Fruit fly (Drosophila melanogaster) whole organism, embryonic: Measurements from ENCODE around the gene Antdh.

Source experiments
- Ada2b ChIP-seq: fragments of 200-800 bp; sonication (Bioruptor generic); IDR thresholded peaks from 2 replicates; pipeline ENCODE4 v1.3.6; 2022; ENCODE audit warnings: missing biosample characterization, missing genetic modification characterization
- CG12104 ChIP-seq: fragments of 200-800 bp; sonication (Bioruptor generic); optimal IDR thresholded peaks from 3 replicates; lab custom pipeline; 2016; ENCODE audit warnings: missing biosample characterization, missing genetic modification characterization
- CG12219 ChIP-seq: fragments of 200-800 bp; sonication (Bioruptor generic); optimal IDR thresholded peaks from 3 replicates; lab custom pipeline; 2018; ENCODE audit warnings: missing biosample characterization, mild to moderate bottlenecking, missing genetic modification characterization
- CG12659 ChIP-seq: fragments of 200-800 bp; sonication (Bioruptor generic); optimal IDR thresholded peaks from 3 replicates; lab custom pipeline; 2017; ENCODE audit warnings: mild to moderate bottlenecking, missing biosample characterization, missing genetic modification reagents, missing genetic modification characterization
- CG12744 ChIP-seq: fragments of 200-800 bp; sonication (Bioruptor generic); optimal IDR thresholded peaks from 2 replicates; lab custom pipeline; 2016; ENCODE audit warnings: missing biosample characterization, missing genetic modification characterization
- CG14014 ChIP-seq: fragments of 200-800 bp; sonication (Bioruptor generic); IDR thresholded peaks from 2 replicates; pipeline ENCODE4 v1.3.6; 2022; ENCODE audit warnings: missing biosample characterization, missing genetic modification characterization
- CG17385 ChIP-seq: fragments of 200-800 bp; sonication (Bioruptor generic); optimal IDR thresholded peaks from 3 replicates; lab custom pipeline; 2018; ENCODE audit warnings: missing biosample characterization, mild to moderate bottlenecking, missing genetic modification characterization
- CG1832 ChIP-seq: fragments of 200-800 bp; sonication (Bioruptor generic); optimal IDR thresholded peaks from 2 replicates; lab custom pipeline; 2017; ENCODE audit warnings: missing biosample characterization, mild to moderate bottlenecking, missing genetic modification characterization, inconsistent platforms
- CG2120 ChIP-seq: fragments of 200-800 bp; sonication (Bioruptor generic); optimal IDR thresholded peaks from 3 replicates; lab custom pipeline; 2016; ENCODE audit warnings: missing biosample characterization, missing genetic modification characterization
- CG2202 ChIP-seq: fragments of 200-800 bp; sonication (Bioruptor generic); optimal IDR thresholded peaks from 2 replicates; lab custom pipeline; 2018; ENCODE audit warnings: missing biosample characterization, mild to moderate bottlenecking, missing genetic modification characterization
- CG32767 ChIP-seq: fragments of 200-800 bp; sonication (Bioruptor generic); IDR thresholded peaks from 2 replicates; pipeline ENCODE4 v1.3.6; 2022; ENCODE audit warnings: missing biosample characterization, missing genetic modification characterization
- CG43689 ChIP-seq: fragments of 200-800 bp; sonication (Bioruptor generic); IDR thresholded peaks from 2 replicates; pipeline ENCODE4 v1.3.6; 2022; ENCODE audit warnings: missing biosample characterization, missing genetic modification characterization
- CG4404 ChIP-seq: fragments of 200-800 bp; sonication (Bioruptor generic); IDR thresholded peaks from 2 replicates; pipeline ENCODE4 v1.3.6; 2022; ENCODE audit warnings: missing biosample characterization, missing genetic modification characterization
- CG5180 ChIP-seq: fragments of 200-800 bp; sonication (Bioruptor generic); optimal IDR thresholded peaks from 3 replicates; lab custom pipeline; 2017; ENCODE audit warnings: missing biosample characterization, missing genetic modification characterization, mild to moderate bottlenecking, moderate library complexity, missing genetic modification reagents
- CG6175 ChIP-seq: fragments of 200-800 bp; sonication (Bioruptor generic); IDR thresholded peaks from 3 replicates; pipeline ENCODE4 v1.3.6; 2022; ENCODE audit warnings: missing biosample characterization, missing genetic modification characterization
- CG6765 ChIP-seq: fragments of 200-800 bp; sonication (Bioruptor generic); optimal IDR thresholded peaks from 3 replicates; lab custom pipeline; 2017; ENCODE audit warnings: missing biosample characterization, mild to moderate bottlenecking, missing genetic modification characterization
- CG6813 ChIP-seq: fragments of 200-800 bp; sonication (Bioruptor generic); optimal IDR thresholded peaks from 2 replicates; lab custom pipeline; 2017; ENCODE audit warnings: missing biosample characterization, missing genetic modification characterization, mild to moderate bottlenecking, moderate library complexity, missing genetic modification reagents
- CG7357 ChIP-seq: fragments of 200-800 bp; sonication (Bioruptor generic); IDR thresholded peaks from 3 replicates; pipeline ENCODE4 v1.3.6; 2022; ENCODE audit warnings: missing biosample characterization, missing genetic modification characterization
- CG7372 ChIP-seq: fragments of 200-800 bp; sonication (Bioruptor generic); IDR thresholded peaks from 2 replicates; pipeline ENCODE4 v1.3.6; 2022; ENCODE audit warnings: missing biosample characterization, missing genetic modification characterization
- CG7839 ChIP-seq: fragments of 200-800 bp; sonication (Bioruptor generic); optimal IDR thresholded peaks from 3 replicates; lab custom pipeline; 2018; ENCODE audit warnings: missing biosample characterization, mild to moderate bottlenecking, missing genetic modification characterization, moderate library complexity
- CG8281 ChIP-seq: fragments of 200-800 bp; sonication (Bioruptor generic); optimal IDR thresholded peaks from 2 replicates; lab custom pipeline; 2018; ENCODE audit warnings: missing biosample characterization, mild to moderate bottlenecking, missing genetic modification characterization, moderate library complexity
- CG9437 ChIP-seq: fragments of 200-800 bp; sonication (Bioruptor generic); optimal IDR thresholded peaks from 2 replicates; lab custom pipeline; 2018; ENCODE audit warnings: missing biosample characterization, mild to moderate bottlenecking, missing genetic modification characterization
- CG9609 ChIP-seq: fragments of 200-800 bp; sonication (Bioruptor generic); optimal IDR thresholded peaks from 3 replicates; lab custom pipeline; 2016; ENCODE audit warnings: missing biosample characterization, missing genetic modification characterization
- Dad ChIP-seq: fragments of 200-800 bp; sonication (Bioruptor generic); optimal IDR thresholded peaks from 3 replicates; lab custom pipeline; 2016; ENCODE audit warnings: missing biosample characterization, missing genetic modification characterization
- Drgx ChIP-seq: fragments of 200-800 bp; sonication (Bioruptor generic); IDR thresholded peaks from 2 replicates; pipeline ENCODE4 v1.3.6; 2022; ENCODE audit warnings: missing biosample characterization, missing genetic modification characterization
- Ets65A ChIP-seq: fragments of 200-800 bp; sonication (Bioruptor generic); peaks from one replicate; lab custom pipeline; 2016; ENCODE audit warnings: missing biosample characterization, missing genetic modification characterization
- Fer1 ChIP-seq: fragments of 200-800 bp; sonication (Bioruptor generic); optimal IDR thresholded peaks from 2 replicates; lab custom pipeline; 2017; ENCODE audit warnings: missing biosample characterization, mild to moderate bottlenecking, missing genetic modification characterization
- H15 ChIP-seq: fragments of 200-800 bp; sonication (Bioruptor generic); IDR thresholded peaks from 3 replicates; pipeline ENCODE4 v1.3.6; 2022; ENCODE audit warnings: missing biosample characterization, missing genetic modification characterization
- Hand ChIP-seq: fragments of 200-800 bp; sonication (Bioruptor generic); optimal IDR thresholded peaks from 2 replicates; lab custom pipeline; 2017; ENCODE audit warnings: mild to moderate bottlenecking, missing biosample characterization, missing genetic modification reagents, missing genetic modification characterization
- Hmr ChIP-seq: fragments of 200-800 bp; sonication (Bioruptor generic); optimal IDR thresholded peaks from 3 replicates; lab custom pipeline; 2017; ENCODE audit warnings: mild to moderate bottlenecking, missing biosample characterization, missing genetic modification reagents, missing genetic modification characterization
- Hmx ChIP-seq: fragments of 200-800 bp; sonication (Bioruptor generic); optimal IDR thresholded peaks from 2 replicates; lab custom pipeline; 2016; ENCODE audit warnings: missing biosample characterization, missing genetic modification characterization
- Hsf ChIP-seq: fragments of 200-800 bp; sonication (Bioruptor generic); optimal IDR thresholded peaks from 3 replicates; lab custom pipeline; 2016; ENCODE audit warnings: missing biosample characterization, missing genetic modification characterization
- Lim3 ChIP-seq: fragments of 200-800 bp; sonication (Bioruptor generic); IDR thresholded peaks from 2 replicates; pipeline ENCODE4 v1.3.6; 2022; ENCODE audit warnings: missing biosample characterization, missing genetic modification characterization
- Oli ChIP-seq: fragments of 200-800 bp; sonication (Bioruptor generic); optimal IDR thresholded peaks from 2 replicates; lab custom pipeline; 2018; ENCODE audit warnings: missing biosample characterization, mild to moderate bottlenecking, missing genetic modification characterization, moderate library complexity
- Sox102F ChIP-seq: fragments of 200-800 bp; sonication (Bioruptor generic); optimal IDR thresholded peaks from 2 replicates; lab custom pipeline; 2018; ENCODE audit warnings: missing biosample characterization, mild to moderate bottlenecking, missing genetic modification characterization, moderate library complexity
- Sry-δ ChIP-seq: fragments of 200-800 bp; sonication (Bioruptor generic); optimal IDR thresholded peaks from 2 replicates; lab custom pipeline; 2016; ENCODE audit warnings: missing biosample characterization, missing genetic modification characterization
- Tbp ChIP-seq: fragments of >200 bp; optimal IDR thresholded peaks from 2 replicates; lab custom pipeline; 2018; ENCODE audit warnings: missing biosample characterization, missing genetic modification characterization
- amos ChIP-seq: fragments of 200-800 bp; sonication (Bioruptor generic); IDR thresholded peaks from 2 replicates; pipeline ENCODE4 v1.3.6; 2022; ENCODE audit warnings: missing biosample characterization, missing genetic modification characterization; ENCODE audit not compliant: partially characterized antibody
- ap ChIP-seq: fragments of 200-800 bp; sonication (Bioruptor generic); IDR thresholded peaks from 2 replicates; pipeline ENCODE4 v1.3.6; 2022; ENCODE audit warnings: missing biosample characterization, missing genetic modification characterization
- ftz-f1 ChIP-seq: fragments of 200-800 bp; sonication (Bioruptor generic); optimal IDR thresholded peaks from 2 replicates; lab custom pipeline; 2016; ENCODE audit warnings: missing biosample characterization, missing genetic modification characterization
- hbn ChIP-seq: fragments of 200-800 bp; sonication (Bioruptor generic); IDR thresholded peaks from 2 replicates; pipeline ENCODE4 v1.3.6; 2022; ENCODE audit warnings: missing biosample characterization, missing genetic modification characterization; ENCODE audit not compliant: partially characterized antibody
- jigr1 ChIP-seq: fragments of 200-800 bp; sonication (Bioruptor generic); IDR thresholded peaks from 3 replicates; pipeline ENCODE4 v1.3.6; 2022; ENCODE audit warnings: missing biosample characterization, missing genetic modification characterization
- kah ChIP-seq: fragments of 200-800 bp; sonication (Bioruptor generic); optimal IDR thresholded peaks from 2 replicates; lab custom pipeline; 2018; ENCODE audit warnings: missing biosample characterization, mild to moderate bottlenecking, missing genetic modification characterization
- lab ChIP-seq: fragments of 200-800 bp; sonication (Bioruptor generic); optimal IDR thresholded peaks from 3 replicates; lab custom pipeline; 2017; ENCODE audit warnings: missing biosample characterization, missing genetic modification characterization, mild to moderate bottlenecking, moderate library complexity, missing genetic modification reagents
- mld ChIP-seq: fragments of 200-800 bp; sonication (Bioruptor generic); IDR thresholded peaks from 3 replicates; pipeline ENCODE4 v1.3.6; 2022; ENCODE audit warnings: missing biosample characterization, missing genetic modification characterization; ENCODE audit not compliant: partially characterized antibody
- prd ChIP-seq, 3 experiments: fragments of >200 bp in 2 of 3; fragments of 200-800 bp in 1 of 3; sonication (Bioruptor generic) in 1 of 3; optimal IDR thresholded peaks in 2 of 3; IDR thresholded peaks in 1 of 3; 2 replicates in 2 of 3; 3 replicates in 1 of 3; pipeline versions ENCODE4 v1.3.6 to Lab custom; 2017 to 2022; ENCODE audit warnings: missing biosample characterization in 1 of 3, missing genetic modification characterization in 1 of 3
- row ChIP-seq: fragments of 200-800 bp; sonication (Bioruptor generic); IDR thresholded peaks from 3 replicates; pipeline ENCODE4 v1.3.6; 2022; ENCODE audit warnings: missing biosample characterization, missing genetic modification characterization
- sens-2 ChIP-seq: fragments of 200-800 bp; sonication (Bioruptor generic); IDR thresholded peaks from 2 replicates; pipeline ENCODE4 v1.3.6; 2022; ENCODE audit warnings: missing biosample characterization, missing genetic modification characterization
- sima ChIP-seq: fragments of 200-800 bp; sonication (Bioruptor generic); optimal IDR thresholded peaks from 2 replicates; lab custom pipeline; 2016; ENCODE audit warnings: missing biosample characterization, missing genetic modification characterization
- toy ChIP-seq: fragments of 200-800 bp; sonication (Bioruptor generic); IDR thresholded peaks from 2 replicates; pipeline ENCODE4 v1.3.6; 2022; ENCODE audit warnings: missing biosample characterization, missing genetic modification characterization
- wek ChIP-seq: fragments of 200-800 bp; sonication (Bioruptor generic); optimal IDR thresholded peaks from 3 replicates; lab custom pipeline; 2018; ENCODE audit warnings: missing biosample characterization, mild to moderate bottlenecking, missing genetic modification characterization, moderate library complexity
- zen ChIP-seq: fragments of 200-800 bp; sonication (Bioruptor generic); optimal IDR thresholded peaks from 3 replicates; lab custom pipeline; 2018; ENCODE audit warnings: missing biosample characterization, mild to moderate bottlenecking, missing genetic modification characterization, moderate library complexity

The Antdh gene

dm6 chrX:11128828-11129227 lies 40.0 kb downstream of the Antdh start, which contains the start of gene SrpRalpha (continued):
- TF ChIP-seq CG7839 (tag; lab: Kevin White, UChicago) (no peak), CG7357 (GFP tag; lab: Robert Waterston, UW) (no peak), Sox102F (GFP tag; lab: Kevin White, UChicago) (no peak), hbn (GFP tag; lab: Robert Waterston, UW) (no peak; the same call in 1 of the 2 replicates), Hmx (no peak), Sry-δ (GFP tag; lab: Kevin White, UChicago) (peak; percentile 84), Dad (GFP tag; lab: Kevin White, UChicago) (no peak), zen (tag; lab: Kevin White, UChicago) (no peak), Hmr (no peak), mld (GFP tag; lab: Robert Waterston, UW) (no peak), ap (GFP tag; lab: Robert Waterston, UW) (no peak), Lim3 (GFP tag; lab: Robert Waterston, UW) (no peak), Ada2b (GFP tag; lab: Robert Waterston, UW) (no peak), ftz-f1 (GFP tag; lab: Kevin White, UChicago) (no peak), CG2120 (no peak), CG5180 (no peak), sens-2 (no peak), Fer1 (GFP tag; lab: Kevin White, UChicago) (no peak), CG1832 (GFP tag; lab: Kevin White, UChicago) (no peak), CG2202 (tag; lab: Kevin White, UChicago) (no peak), CG17385 (GFP tag; lab: Kevin White, UChicago) (no peak), kah (no peak), amos (GFP tag; lab: Robert Waterston, UW) (peak; percentile 28; the same call in 1 of the 2 replicates), CG4404 (GFP tag; lab: Robert Waterston, UW) (no peak), CG9437 (GFP tag; lab: Kevin White, UChicago) (no peak), CG14014 (GFP tag; lab: Robert Waterston, UW) (no peak), CG43689 (GFP tag; lab: Robert Waterston, UW) (no peak), row (GFP tag; lab: Robert Waterston, UW) (no peak; the same call in 2 of the 3 replicates), jigr1 (no peak), H15 (no peak), Tbp (GFP tag; lab: Kevin White, UChicago) (no peak), CG12659 (GFP tag; lab: Kevin White, UChicago) (no peak), sima (no peak), CG12219 (GFP tag; lab: Kevin White, UChicago) (no peak), Hsf (GFP tag; lab: Kevin White, UChicago) (no peak), prd (optimal IDR thresholded peaks at IDR 0.05; lab: Kevin White, UChicago) (no peak), prd (GFP tag; IDR thresholded peaks at IDR 0.05; lab: Robert Waterston, UW) (no peak), CG12104 (GFP tag; lab: Kevin White, UChicago) (no peak), CG6765 (GFP tag; lab: Kevin White, UChicago) (no peak), Drgx (GFP tag; lab: Robert Waterston, UW) (no peak), wek (GFP tag; lab: Kevin White, UChicago) (no peak), CG7372 (no peak), CG6813 (no peak), Oli (tag; lab: Kevin White, UChicago) (no peak), CG12744 (no peak), CG32767 (no peak), CG8281 (tag; lab: Kevin White, UChicago) (no peak), CG6175 (GFP tag; lab: Robert Waterston, UW) (no peak), lab (GFP tag; lab: Kevin White, UChicago) (no peak), Hand (GFP tag; lab: Kevin White, UChicago) (no peak), CG9609 (GFP tag; lab: Kevin White, UChicago) (no peak), toy (GFP tag; lab: Robert Waterston, UW) (no peak), Ets65A (GFP tag; lab: Kevin White, UChicago) (no peak)
